Fruit fly (Drosophila melanogaster): Measurements from ENCODE around the gene Wsck.

Wsck gene

dm6 chr3R:24581891-24582668 is 47.8 kb downstream of the Wsck start:
- TF ChIP-seq dmrt93B (GFP tag; optimal IDR thresholded peaks at IDR 0.05) (no peak), dl (GFP tag; optimal IDR thresholded peaks at IDR 0.05; ENCODE audit: insufficient read depth in 1 of 2, partially characterized antibody in 2 of 2) (no peak), br (GFP tag; optimal IDR thresholded peaks at IDR 0.05) (no peak), sv (GFP tag; optimal IDR thresholded peaks at IDR 0.05) (no peak), Mio (GFP tag; optimal IDR thresholded peaks at IDR 0.05) (peak; percentile 55), Vsx2 (GFP tag; optimal IDR thresholded peaks at IDR 0.05; ENCODE audit: partially characterized antibody) (peak; percentile 6), CG9705 (GFP tag; optimal IDR thresholded peaks at IDR 0.05) (no peak), Dfd (GFP tag; optimal IDR thresholded peaks at IDR 0.05) (no peak), sage (GFP tag; optimal IDR thresholded peaks at IDR 0.05) (no peak), Rel (GFP tag; optimal IDR thresholded peaks at IDR 0.05) (no peak), Rel (tag; optimal IDR thresholded peaks at IDR 0.05) (peak; percentile 60), fru (GFP tag; optimal IDR thresholded peaks at IDR 0.05) (peak; percentile 44), Sp1 (GFP tag; optimal IDR thresholded peaks at IDR 0.05) (no peak), usp (GFP tag; optimal IDR thresholded peaks at IDR 0.05) (no peak), Hnf4 (GFP tag; optimal IDR thresholded peaks at IDR 0.05) (no peak), ey (GFP tag; optimal IDR thresholded peaks at IDR 0.05) (peak; percentile 7), Hr78 (GFP tag; optimal IDR thresholded peaks at IDR 0.05) (no peak), CrebA (GFP tag; optimal IDR thresholded peaks at IDR 0.05; ENCODE audit: borderline replicate concordance) (no peak), tai (GFP tag; optimal IDR thresholded peaks at IDR 0.05) (no peak), Abd-B (GFP tag; optimal IDR thresholded peaks at IDR 0.05) (no peak), HLH106 (tag; optimal IDR thresholded peaks at IDR 0.05) (no peak), GATAd (GFP tag; optimal IDR thresholded peaks at IDR 0.05) (no peak), psq (GFP tag; optimal IDR thresholded peaks at IDR 0.05) (peak; percentile 90), foxo (GFP tag; optimal IDR thresholded peaks at IDR 0.05) (no peak), CG32264 (GFP tag; optimal IDR thresholded peaks at IDR 0.05) (no peak), jim (GFP tag; optimal IDR thresholded peaks at IDR 0.05) (no peak), Dif (GFP tag; optimal IDR thresholded peaks at IDR 0.05; ENCODE audit: partially characterized antibody) (peak; percentile 21), Jra (GFP tag; optimal IDR thresholded peaks at IDR 0.05) (no peak), Myc (optimal IDR thresholded peaks at IDR 0.05) (no peak), lola (GFP tag; optimal IDR thresholded peaks at IDR 0.05) (no peak), h (GFP tag; optimal IDR thresholded peaks at IDR 0.05) (peak; percentile 87), Hr83 (GFP tag; optimal IDR thresholded peaks at IDR 0.05; ENCODE audit: poor library complexity, severe bottlenecking) (peak; percentile 54), rgr (GFP tag; optimal IDR thresholded peaks at IDR 0.05) (peak; percentile 26), OdsH (GFP tag; optimal IDR thresholded peaks at IDR 0.05) (no peak), dsf (GFP tag; optimal IDR thresholded peaks at IDR 0.05; ENCODE audit: borderline replicate concordance) (no peak)

dm6 chr3R:24580963-24581277 is 49.0 kb downstream of the Wsck start:
- TF ChIP-seq br (GFP tag; optimal IDR thresholded peaks at IDR 0.05), result no peak
- no peak for TF ChIP-seq Dif (GFP tag; optimal IDR thresholded peaks at IDR 0.05; ENCODE audit: partially characterized antibody)
- TF ChIP-seq ey (GFP tag; optimal IDR thresholded peaks at IDR 0.05), result no peak
- TF ChIP-seq jim (GFP tag; optimal IDR thresholded peaks at IDR 0.05), result no peak
- TF ChIP-seq Vsx2 (GFP tag; optimal IDR thresholded peaks at IDR 0.05; ENCODE audit: partially characterized antibody), result no peak
- no peak for TF ChIP-seq lola (GFP tag; optimal IDR thresholded peaks at IDR 0.05)
- no peak for TF ChIP-seq N (GFP tag; optimal IDR thresholded peaks at IDR 0.05)
- TF ChIP-seq GATAd (GFP tag; optimal IDR thresholded peaks at IDR 0.05), result no peak
- no peak for TF ChIP-seq dsf (GFP tag; optimal IDR thresholded peaks at IDR 0.05; ENCODE audit: borderline replicate concordance)
- TF ChIP-seq fru (GFP tag; optimal IDR thresholded peaks at IDR 0.05), result no peak
- TF ChIP-seq OdsH (GFP tag; optimal IDR thresholded peaks at IDR 0.05), result no peak
- no peak for TF ChIP-seq tai (GFP tag; optimal IDR thresholded peaks at IDR 0.05)
- no peak for TF ChIP-seq CG32264 (GFP tag; optimal IDR thresholded peaks at IDR 0.05)
- TF ChIP-seq foxo (GFP tag; optimal IDR thresholded peaks at IDR 0.05), result no peak
- TF ChIP-seq dmrt93B (GFP tag; optimal IDR thresholded peaks at IDR 0.05), result no peak
- no peak for TF ChIP-seq Hr78 (GFP tag; optimal IDR thresholded peaks at IDR 0.05)
- no peak for TF ChIP-seq rgr (GFP tag; optimal IDR thresholded peaks at IDR 0.05)
- no peak for TF ChIP-seq CrebA (GFP tag; optimal IDR thresholded peaks at IDR 0.05; ENCODE audit: borderline replicate concordance)
- no peak for TF ChIP-seq HLH106 (tag; optimal IDR thresholded peaks at IDR 0.05)
- no peak for TF ChIP-seq usp (GFP tag; optimal IDR thresholded peaks at IDR 0.05)

All from whole organism, wandering third instar larva.